Fruit fly (Drosophila melanogaster): Measurements from ENCODE around the gene Ugt36A1.

DNA sequence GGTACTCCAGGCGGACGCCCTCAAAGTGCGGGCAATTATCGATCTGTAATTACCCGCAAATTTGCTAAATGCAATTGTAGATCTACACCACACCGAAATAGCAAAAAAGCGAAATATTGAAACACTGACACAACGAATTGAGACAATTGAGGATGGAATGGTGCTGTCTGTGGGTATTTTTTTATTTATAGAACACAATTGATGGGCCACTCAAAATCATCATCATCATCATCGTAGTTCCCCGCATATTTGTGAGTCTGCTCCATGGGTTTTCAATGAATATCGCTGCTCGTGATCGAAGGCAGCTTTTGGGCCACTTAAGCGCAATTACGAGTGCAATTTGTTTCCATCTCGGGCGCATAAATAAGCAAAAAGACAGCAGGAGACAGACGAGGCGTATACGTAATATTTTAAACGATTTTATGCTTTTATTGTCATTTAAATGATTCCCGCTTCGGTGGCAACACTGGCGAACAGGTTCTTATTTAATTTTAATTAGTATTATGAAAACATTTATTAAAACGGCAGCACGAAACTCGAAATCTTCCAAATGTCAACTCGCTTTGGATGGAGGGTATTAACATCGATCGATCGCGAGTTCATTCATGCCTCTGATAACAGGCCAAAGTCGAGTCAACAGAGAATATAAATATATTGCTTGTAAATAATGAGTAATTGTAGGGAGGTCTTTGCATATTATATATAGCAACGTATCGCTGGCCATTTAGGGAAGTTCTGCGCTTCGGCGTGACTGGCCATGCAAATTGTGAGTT, 23.4 kb downstream of the Ugt36A1 start:
- TF ChIP-seq CG34367 (tag; optimal IDR thresholded peaks at IDR 0.05): no peak
- no peak for TF ChIP-seq D1 (tag; optimal IDR thresholded peaks at IDR 0.05)
- no peak for TF ChIP-seq CG17806 (tag; optimal IDR thresholded peaks at IDR 0.05)
- TF ChIP-seq CG10348 (GFP tag; IDR thresholded peaks at IDR 0.05): no peak
- TF ChIP-seq CG32121 (GFP tag; IDR thresholded peaks at IDR 0.05): no peak
- no peak for TF ChIP-seq rn (GFP tag; IDR thresholded peaks at IDR 0.05)
- TF ChIP-seq CG9948 (tag; optimal IDR thresholded peaks at IDR 0.05): no peak
- no peak for TF ChIP-seq CG14655 (GFP tag; optimal IDR thresholded peaks at IDR 0.05)
- TF ChIP-seq CG13204 (GFP tag; optimal IDR thresholded peaks at IDR 0.05): no peak
- no peak for TF ChIP-seq CG8159 (tag; optimal IDR thresholded peaks at IDR 0.05)
- no peak for TF ChIP-seq Pif1A (GFP tag; optimal IDR thresholded peaks at IDR 0.05)
